Worm (Caenorhabditis elegans): ENCODE measurements around the gene cutl-15.

DNA sequence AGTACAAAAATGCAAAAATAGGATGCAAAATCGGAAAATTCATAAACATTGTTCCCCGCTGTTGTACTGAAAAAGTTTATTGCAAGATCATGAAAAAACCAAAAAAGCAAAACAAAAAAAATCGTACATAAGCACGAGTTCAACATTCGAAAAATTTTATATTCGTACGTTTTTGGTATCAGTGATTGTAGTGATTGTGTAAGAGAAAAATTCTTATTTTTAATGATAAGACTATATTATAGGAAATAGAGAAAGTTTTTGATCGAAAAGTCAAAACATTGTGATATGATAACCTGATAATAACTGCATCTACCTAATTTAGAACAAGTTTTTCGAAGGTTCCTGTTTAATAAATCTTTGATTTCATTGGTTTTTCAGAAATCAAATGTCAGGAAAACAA, 30.1 kb downstream of the cutl-15 start:
- TF ChIP-seq ama-1 (optimal IDR thresholded peaks at IDR 0.05): no peak
- no peak for TF ChIP-seq nhr-76 (tag; optimal IDR thresholded peaks at IDR 0.05)
- TF ChIP-seq nhr-237 (tag; optimal IDR thresholded peaks at IDR 0.05): no peak
- TF ChIP-seq lin-39 (tag; optimal IDR thresholded peaks at IDR 0.05): no peak
- TF ChIP-seq attf-4 (tag; optimal IDR thresholded peaks at IDR 0.05): no peak
- TF ChIP-seq Y105C5A.15 (GFP tag; IDR thresholded peaks at IDR 0.05): no peak
- TF ChIP-seq ceh-62 (tag; optimal IDR thresholded peaks at IDR 0.05): no peak
- TF ChIP-seq duxl-1 (tag; optimal IDR thresholded peaks at IDR 0.05; ENCODE audit: poor library complexity): no peak
- TF ChIP-seq nhr-77 (tag; optimal IDR thresholded peaks at IDR 0.05): peak; percentile 19
- TF ChIP-seq T26A8.4 (GFP tag; IDR thresholded peaks at IDR 0.05): no peak
- no peak for TF ChIP-seq ZK546.5 (tag; optimal IDR thresholded peaks at IDR 0.05)

All from whole organism, L4 larva.